Fruit fly (Drosophila melanogaster) whole organism, embryonic: ENCODE measurements around the gene CG10996.

Experiments
- Ada2b ChIP-seq: fragments of 200-800 bp; sonication (Bioruptor generic); IDR thresholded peaks from 2 replicates; pipeline ENCODE4 v1.3.6; 2022; ENCODE audit warnings: missing biosample characterization, missing genetic modification characterization
- Bdp1 ChIP-seq: fragments of 200-800 bp; sonication (Bioruptor generic); optimal IDR thresholded peaks from 3 replicates; lab custom pipeline; 2016; ENCODE audit warnings: missing biosample characterization, missing genetic modification characterization
- CG10565 ChIP-seq: fragments of 200-800 bp; sonication (Bioruptor generic); optimal IDR thresholded peaks from 3 replicates; lab custom pipeline; 2016; ENCODE audit warnings: missing biosample characterization, mild to moderate bottlenecking, missing genetic modification characterization
- CG11247 ChIP-seq: fragments of 200-800 bp; sonication (Bioruptor generic); IDR thresholded peaks from 2 replicates; pipeline ENCODE4 v1.3.6; 2022; ENCODE audit warnings: missing biosample characterization, missing genetic modification characterization
- CG11560 ChIP-seq: fragments of 200-800 bp; sonication (Bioruptor generic); IDR thresholded peaks from 3 replicates; pipeline ENCODE4 v1.3.6; 2022; ENCODE audit warnings: missing biosample characterization, missing genetic modification characterization
- CG12219 ChIP-seq: fragments of 200-800 bp; sonication (Bioruptor generic); optimal IDR thresholded peaks from 3 replicates; lab custom pipeline; 2018; ENCODE audit warnings: missing biosample characterization, mild to moderate bottlenecking, missing genetic modification characterization
- CG13775 ChIP-seq: fragments of 200-800 bp; sonication (Bioruptor generic); optimal IDR thresholded peaks from 3 replicates; lab custom pipeline; 2017; ENCODE audit warnings: missing biosample characterization, mild to moderate bottlenecking, missing genetic modification characterization
- CG15073 ChIP-seq: fragments of 200-800 bp; sonication (Bioruptor generic); optimal IDR thresholded peaks from 2 replicates; lab custom pipeline; 2016; ENCODE audit warnings: missing biosample characterization, missing genetic modification characterization
- CG16813 ChIP-seq: fragments of 200-800 bp; sonication (Bioruptor generic); IDR thresholded peaks from 3 replicates; pipeline ENCODE4 v1.3.6; 2022; ENCODE audit warnings: missing biosample characterization, missing genetic modification characterization; ENCODE audit not compliant: partially characterized antibody
- CG17359 ChIP-seq: fragments of 200-800 bp; sonication (Bioruptor generic); optimal IDR thresholded peaks from 3 replicates; lab custom pipeline; 2018; ENCODE audit warnings: missing biosample characterization, mild to moderate bottlenecking, missing genetic modification characterization, moderate library complexity
- CG2712 ChIP-seq: fragments of 200-800 bp; optimal IDR thresholded peaks from 3 replicates; lab custom pipeline; 2019; ENCODE audit warnings: missing biosample characterization, mild to moderate bottlenecking, missing genetic modification characterization, moderate library complexity
- CG31441 ChIP-seq: fragments of 200-800 bp; sonication (Bioruptor generic); IDR thresholded peaks from 2 replicates; pipeline ENCODE4 v1.3.6; 2022; ENCODE audit warnings: missing biosample characterization, missing genetic modification characterization
- CG3281 ChIP-seq: fragments of 200-800 bp; sonication (Bioruptor generic); optimal IDR thresholded peaks from 3 replicates; lab custom pipeline; 2017; ENCODE audit warnings: missing biosample characterization, mild to moderate bottlenecking, missing genetic modification characterization
- CG4404 ChIP-seq: fragments of 200-800 bp; sonication (Bioruptor generic); IDR thresholded peaks from 2 replicates; pipeline ENCODE4 v1.3.6; 2022; ENCODE audit warnings: missing biosample characterization, missing genetic modification characterization
- CG6689 ChIP-seq: fragments of 200-800 bp; sonication (Bioruptor generic); IDR thresholded peaks from 2 replicates; pipeline ENCODE4 v1.3.6; 2022; ENCODE audit warnings: missing biosample characterization, missing genetic modification characterization
- CG6765 ChIP-seq: fragments of 200-800 bp; sonication (Bioruptor generic); optimal IDR thresholded peaks from 3 replicates; lab custom pipeline; 2017; ENCODE audit warnings: missing biosample characterization, mild to moderate bottlenecking, missing genetic modification characterization
- CG7372 ChIP-seq: fragments of 200-800 bp; sonication (Bioruptor generic); IDR thresholded peaks from 2 replicates; pipeline ENCODE4 v1.3.6; 2022; ENCODE audit warnings: missing biosample characterization, missing genetic modification characterization
- CG8290 ChIP-seq, 3 experiments: fragments of 200-800 bp; sonication (Bioruptor generic); optimal IDR thresholded peaks; 2 replicates each; lab custom pipeline; 2016 to 2019; ENCODE audit warnings: missing biosample characterization in 3 of 3, missing genetic modification characterization in 3 of 3, mild to moderate bottlenecking in 2 of 3, moderate library complexity in 1 of 3
- CoRest ChIP-seq: fragments of 200-800 bp; sonication (Bioruptor generic); optimal IDR thresholded peaks from 3 replicates; lab custom pipeline; 2018; ENCODE audit warnings: missing biosample characterization, mild to moderate bottlenecking, missing genetic modification characterization, moderate library complexity
- Deaf1 ChIP-seq: fragments of 200-800 bp; optimal IDR thresholded peaks from 3 replicates; lab custom pipeline; 2019; ENCODE audit warnings: missing biosample characterization, mild to moderate bottlenecking, missing genetic modification characterization, moderate library complexity
- Drgx ChIP-seq: fragments of 200-800 bp; sonication (Bioruptor generic); IDR thresholded peaks from 2 replicates; pipeline ENCODE4 v1.3.6; 2022; ENCODE audit warnings: missing biosample characterization, missing genetic modification characterization
- Gug ChIP-seq: fragments of 200-800 bp; sonication (Bioruptor generic); IDR thresholded peaks from 4 replicates; pipeline ENCODE4 v1.3.6; 2022; ENCODE audit warnings: missing biosample characterization, missing genetic modification characterization
- HLHmδ ChIP-seq: fragments of 200-800 bp; sonication (Bioruptor generic); optimal IDR thresholded peaks from 2 replicates; lab custom pipeline; 2018; ENCODE audit warnings: missing biosample characterization, mild to moderate bottlenecking, missing genetic modification characterization, moderate library complexity
- Hand ChIP-seq: fragments of 200-800 bp; sonication (Bioruptor generic); optimal IDR thresholded peaks from 2 replicates; lab custom pipeline; 2017; ENCODE audit warnings: mild to moderate bottlenecking, missing biosample characterization, missing genetic modification reagents, missing genetic modification characterization
- Hmr ChIP-seq: fragments of 200-800 bp; sonication (Bioruptor generic); optimal IDR thresholded peaks from 3 replicates; lab custom pipeline; 2017; ENCODE audit warnings: mild to moderate bottlenecking, missing biosample characterization, missing genetic modification reagents, missing genetic modification characterization
- Lpt ChIP-seq: fragments of >200 bp; optimal IDR thresholded peaks from 2 replicates; lab custom pipeline; 2018; ENCODE audit warnings: missing biosample characterization, missing genetic modification characterization
- Nf-YA ChIP-seq: fragments of 200-800 bp; sonication (Bioruptor generic); IDR thresholded peaks from 2 replicates; pipeline ENCODE4 v1.3.6; 2022; ENCODE audit warnings: missing biosample characterization, missing genetic modification characterization
- NfI ChIP-seq: fragments of 200-800 bp; sonication (Bioruptor generic); optimal IDR thresholded peaks from 3 replicates; lab custom pipeline; 2018; ENCODE audit warnings: missing biosample characterization, mild to moderate bottlenecking, missing genetic modification characterization, moderate library complexity
- Optix ChIP-seq: fragments of 200-800 bp; sonication (Bioruptor generic); IDR thresholded peaks from 3 replicates; pipeline ENCODE4 v1.3.6; 2022; ENCODE audit warnings: missing biosample characterization, missing genetic modification characterization
- Sox102F ChIP-seq: fragments of 200-800 bp; sonication (Bioruptor generic); optimal IDR thresholded peaks from 2 replicates; lab custom pipeline; 2018; ENCODE audit warnings: missing biosample characterization, mild to moderate bottlenecking, missing genetic modification characterization, moderate library complexity
- Tbp ChIP-seq: fragments of >200 bp; optimal IDR thresholded peaks from 2 replicates; lab custom pipeline; 2018; ENCODE audit warnings: missing biosample characterization, missing genetic modification characterization
- Trl ChIP-seq, 3 experiments: fragments of >200 bp in 2 of 3; fragments of 200-800 bp in 1 of 3; sonication (Bioruptor generic) in 1 of 3; optimal IDR thresholded peaks; 2 replicates in 1 of 3; 3 replicates in 2 of 3; lab custom pipeline; 2016 to 2017; ENCODE audit warnings: missing biosample characterization in 1 of 3, missing genetic modification characterization in 1 of 3
- Xbp1 ChIP-seq: fragments of 200-800 bp; sonication (Bioruptor generic); optimal IDR thresholded peaks from 3 replicates; lab custom pipeline; 2016; ENCODE audit warnings: missing biosample characterization, mild to moderate bottlenecking, missing genetic modification characterization
- ase ChIP-seq: fragments of 200-800 bp; sonication (Bioruptor generic); IDR thresholded peaks from 3 replicates; pipeline ENCODE4 v1.3.6; 2022; ENCODE audit warnings: missing biosample characterization, missing genetic modification characterization
- hkb ChIP-seq, 2 experiments: fragments of 200-800 bp in 1 of 2; fragments of >200 bp in 1 of 2; sonication (Bioruptor generic) in 1 of 2; IDR thresholded peaks in 1 of 2; optimal IDR thresholded peaks in 1 of 2; 2 replicates each; pipeline versions ENCODE4 v1.3.6 to Lab custom; 2017 to 2022; ENCODE audit warnings: missing biosample characterization in 1 of 2, missing genetic modification characterization in 1 of 2
- jumu ChIP-seq: fragments of 200-800 bp; sonication (Bioruptor generic); optimal IDR thresholded peaks from 3 replicates; lab custom pipeline; 2016; ENCODE audit warnings: missing biosample characterization, missing genetic modification characterization
- kay ChIP-seq: fragments of 200-800 bp; sonication (Bioruptor generic); optimal IDR thresholded peaks from 2 replicates; lab custom pipeline; 2016; ENCODE audit warnings: missing biosample characterization, missing genetic modification characterization
- lola ChIP-seq, 3 experiments: fragments of >200 bp in 2 of 3; fragments of 200-800 bp in 1 of 3; sonication (Bioruptor generic) in 1 of 3; optimal IDR thresholded peaks; 2 replicates each; lab custom pipeline; 2017 to 2019; ENCODE audit warnings: missing biosample characterization in 3 of 3, missing genetic modification characterization in 3 of 3, mild to moderate bottlenecking in 1 of 3, moderate library complexity in 1 of 3
- oc ChIP-seq: fragments of 200-800 bp; sonication (Bioruptor generic); optimal IDR thresholded peaks from 2 replicates; lab custom pipeline; 2018; ENCODE audit warnings: missing biosample characterization, mild to moderate bottlenecking, missing genetic modification characterization, moderate library complexity
- row ChIP-seq: fragments of 200-800 bp; sonication (Bioruptor generic); IDR thresholded peaks from 3 replicates; pipeline ENCODE4 v1.3.6; 2022; ENCODE audit warnings: missing biosample characterization, missing genetic modification characterization
- sc ChIP-seq, 3 experiments: fragments of >200 bp in 2 of 3; fragments of 200-800 bp in 1 of 3; sonication (Bioruptor generic) in 1 of 3; optimal IDR thresholded peaks; 2 replicates in 2 of 3; 3 replicates in 1 of 3; lab custom pipeline; 2017; ENCODE audit warnings: mild to moderate bottlenecking in 1 of 3, missing biosample characterization in 1 of 3, missing genetic modification characterization in 1 of 3, missing genetic modification reagents in 1 of 3
- sisA ChIP-seq: fragments of 200-800 bp; sonication (Bioruptor generic); IDR thresholded peaks from 2 replicates; pipeline ENCODE4 v1.3.6; 2022; ENCODE audit warnings: missing biosample characterization, missing genetic modification characterization
- slbo ChIP-seq: fragments of 200-800 bp; sonication (Bioruptor generic); IDR thresholded peaks from 2 replicates; pipeline ENCODE4 v1.3.6; 2022; ENCODE audit warnings: missing biosample characterization, missing genetic modification characterization
- ssp ChIP-seq: fragments of 200-800 bp; sonication (Bioruptor generic); IDR thresholded peaks from 2 replicates; pipeline ENCODE4 v1.3.6; 2022; ENCODE audit warnings: missing biosample characterization, missing genetic modification characterization
- toy ChIP-seq: fragments of 200-800 bp; sonication (Bioruptor generic); IDR thresholded peaks from 2 replicates; pipeline ENCODE4 v1.3.6; 2022; ENCODE audit warnings: missing biosample characterization, missing genetic modification characterization
- zfh1 ChIP-seq: fragments of 200-800 bp; sonication (Bioruptor generic); IDR thresholded peaks from 3 replicates; pipeline ENCODE4 v1.3.6; 2022; ENCODE audit warnings: missing biosample characterization, missing genetic modification characterization

Gene CG10996

DNA sequence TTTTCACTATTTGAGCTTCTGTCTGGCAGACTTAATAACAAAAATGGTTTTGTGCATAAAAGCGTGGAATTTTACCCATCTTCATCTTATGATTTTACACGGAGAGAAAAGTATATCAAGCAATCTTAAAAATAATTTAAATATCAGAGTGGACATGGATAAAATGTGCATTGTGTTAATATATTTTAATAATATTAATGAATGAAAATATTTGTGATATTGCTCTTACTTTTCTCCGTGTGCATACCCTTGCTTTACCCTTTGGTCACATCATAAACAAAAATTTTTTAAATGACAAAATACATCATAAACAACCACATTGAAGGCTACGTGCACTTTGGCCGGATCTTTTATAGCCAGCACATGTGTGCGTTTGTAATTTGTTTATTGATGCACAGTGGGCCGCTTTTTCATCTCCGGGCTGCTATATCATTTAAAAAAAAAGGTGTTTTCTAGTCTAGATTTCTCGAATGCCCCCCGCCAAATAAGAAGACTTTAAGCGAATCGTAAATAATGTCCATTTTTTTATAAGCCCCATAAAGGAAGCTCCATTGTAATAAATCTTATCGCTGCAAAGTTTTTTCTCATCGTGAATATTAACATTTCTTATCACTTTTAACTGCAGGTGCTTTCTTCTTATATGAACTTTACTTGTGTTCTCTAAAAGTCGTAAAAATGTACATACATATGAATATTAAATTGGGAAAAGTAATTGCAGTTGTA, 32.9 kb downstream of the CG10996 start (continued):
- TF ChIP-seq ase (GFP tag; lab: Robert Waterston, UW): peak; percentile 33; the same call in 1 of the 3 replicates
- TF ChIP-seq zfh1 (GFP tag; lab: Robert Waterston, UW): 0 out of 3 replicates have a peak, but pooled peaks have one; percentile 5
- no peak for TF ChIP-seq Lpt
- TF ChIP-seq lola (GFP tag; optimal IDR thresholded peaks at IDR 0.05; lab: Kevin White, UChicago): no peak
- peak; percentile 27 for TF ChIP-seq CG13775
- 0 out of 2 replicates have a peak, but pooled peaks have one; percentile 46 for TF ChIP-seq Nf-YA (GFP tag; lab: Robert Waterston, UW)
- no peak for TF ChIP-seq CG8290 (GFP tag; optimal IDR thresholded peaks at IDR 0.05; lab: Kevin White, UChicago)
- TF ChIP-seq CG8290 (tag; optimal IDR thresholded peaks at IDR 0.05; lab: Kevin White, UChicago): peak in 1 of 2 experiments; percentile 30
- TF ChIP-seq CG6765 (GFP tag; lab: Kevin White, UChicago): no peak
- peak; percentile 11 for TF ChIP-seq NfI (GFP tag; lab: Kevin White, UChicago)
- peak; percentile 61; the same call in 2 of the 3 replicates for TF ChIP-seq Optix (GFP tag; lab: Robert Waterston, UW)
- TF ChIP-seq sisA (GFP tag; lab: Robert Waterston, UW): peak; percentile 52
- peak; percentile 40 for TF ChIP-seq CG3281 (GFP tag; lab: Kevin White, UChicago)
- peak; percentile 49 for TF ChIP-seq CG6689
- peak; percentile 79 for TF ChIP-seq Sox102F (GFP tag; lab: Kevin White, UChicago)
- TF ChIP-seq CG10565 (GFP tag; lab: Kevin White, UChicago): no peak
- no peak for TF ChIP-seq CG15073 (GFP tag; lab: Kevin White, UChicago)
- peak; percentile 39; the same call in 2 of the 4 replicates for TF ChIP-seq Gug
- TF ChIP-seq CG12219 (GFP tag; lab: Kevin White, UChicago): peak; percentile 18
- peak; percentile 36 for TF ChIP-seq oc (tag; lab: Kevin White, UChicago)
- TF ChIP-seq hkb (optimal IDR thresholded peaks at IDR 0.05; lab: Kevin White, UChicago): no peak
- peak; percentile 73; the same call in 1 of the 2 replicates for TF ChIP-seq hkb (GFP tag; IDR thresholded peaks at IDR 0.05; lab: Robert Waterston, UW)
- peak; percentile 58 for TF ChIP-seq Xbp1 (GFP tag; lab: Kevin White, UChicago)
- peak; percentile 35 for TF ChIP-seq Hmr (GFP tag; lab: Kevin White, UChicago)
- no peak for TF ChIP-seq Hand (GFP tag; lab: Kevin White, UChicago)
- TF ChIP-seq sc (optimal IDR thresholded peaks at IDR 0.05; lab: Kevin White, UChicago): no peak
- peak; percentile 19 for TF ChIP-seq sc (GFP tag; optimal IDR thresholded peaks at IDR 0.05; lab: Kevin White, UChicago)
- TF ChIP-seq CG17359 (tag; lab: Kevin White, UChicago): peak; percentile 76
- TF ChIP-seq CoRest (tag; lab: Kevin White, UChicago): peak; percentile 48
- TF ChIP-seq row (GFP tag; lab: Robert Waterston, UW): peak; percentile 63
- peak; percentile 19; the same call in 1 of the 2 replicates for TF ChIP-seq CG11247 (GFP tag; lab: Robert Waterston, UW)
- TF ChIP-seq Drgx (GFP tag; lab: Robert Waterston, UW): peak; percentile 69
- no peak for TF ChIP-seq CG4404
- no peak for TF ChIP-seq Tbp (GFP tag; lab: Kevin White, UChicago)
- TF ChIP-seq toy (GFP tag; lab: Robert Waterston, UW): no peak
- TF ChIP-seq CG31441 (GFP tag; lab: Robert Waterston, UW): peak; percentile 44
- TF ChIP-seq Deaf1 (tag; lab: Kevin White, UChicago): peak; percentile 8
- TF ChIP-seq kay (GFP tag; lab: Kevin White, UChicago): no peak
- no peak for TF ChIP-seq CG11560 (tag; lab: Robert Waterston, UW)
- peak; percentile 66 for TF ChIP-seq CG2712 (tag; lab: Kevin White, UChicago)
- TF ChIP-seq ssp (GFP tag; lab: Robert Waterston, UW): peak; percentile 26; the same call in 1 of the 2 replicates
- no peak for TF ChIP-seq CG7372 (GFP tag; lab: Robert Waterston, UW)
- no peak for TF ChIP-seq jumu (GFP tag; lab: Kevin White, UChicago)
- no peak for TF ChIP-seq CG16813 (GFP tag; lab: Robert Waterston, UW)
- 0 out of 2 replicates have a peak, but pooled peaks have one; percentile 14 for TF ChIP-seq slbo
- TF ChIP-seq Ada2b (GFP tag; lab: Robert Waterston, UW): peak; percentile 35; the same call in 1 of the 2 replicates
- TF ChIP-seq Trl (optimal IDR thresholded peaks at IDR 0.05; lab: Kevin White, UChicago): no peak
- peak; percentile 5 for TF ChIP-seq Trl (GFP tag; optimal IDR thresholded peaks at IDR 0.05; lab: Kevin White, UChicago)
- TF ChIP-seq HLHmδ (GFP tag; lab: Kevin White, UChicago): no peak
- TF ChIP-seq Bdp1 (GFP tag; lab: Kevin White, UChicago): no peak
